Fruit fly (Drosophila melanogaster): Measurements from ENCODE around the gene Mondo.

- TF ChIP-seq CG8478 (optimal IDR thresholded peaks at IDR 0.05), result no peak
- TF ChIP-seq CTCF (optimal IDR thresholded peaks at IDR 0.05), result no peak
These were observed 763 bp upstream of the Mondo start, which contains the start of gene crc for dm6 chr2L:21310427-21311199.

Measured in S2 (cell line).